Fruit fly (Drosophila melanogaster) whole organism, adult: ENCODE results near the gene Spn28F.

Experiments
- CG11617 ChIP-seq: fragments of 200-800 bp; sonication (Bioruptor generic); optimal IDR thresholded peaks from 2 replicates; lab custom pipeline; 2017; ENCODE audit warnings: mild to moderate bottlenecking, missing biosample characterization, missing genetic modification reagents, missing genetic modification characterization
- CG12768 ChIP-seq: fragments of 200-800 bp; sonication (Bioruptor generic); optimal IDR thresholded peaks from 2 replicates; lab custom pipeline; 2017; ENCODE audit warnings: missing biosample characterization, missing genetic modification characterization, mild to moderate bottlenecking, moderate library complexity, missing genetic modification reagents
- CG14711 ChIP-seq: fragments of 200-800 bp; sonication (Bioruptor generic); optimal IDR thresholded peaks from 2 replicates; lab custom pipeline; 2018; ENCODE audit warnings: missing biosample characterization, mild to moderate bottlenecking, missing genetic modification characterization, moderate library complexity
- CG1620 ChIP-seq: fragments of 200-800 bp; sonication (Bioruptor generic); optimal IDR thresholded peaks from 2 replicates; lab custom pipeline; 2016; ENCODE audit warnings: missing biosample characterization, missing genetic modification characterization
- CG33017 ChIP-seq: fragments of 200-800 bp; sonication (Bioruptor generic); optimal IDR thresholded peaks from 2 replicates; lab custom pipeline; 2018; ENCODE audit warnings: missing biosample characterization, mild to moderate bottlenecking, missing genetic modification characterization, moderate library complexity
- CG5204 ChIP-seq: fragments of 200-800 bp; sonication (Bioruptor generic); optimal IDR thresholded peaks from 2 replicates; lab custom pipeline; 2016; ENCODE audit warnings: missing biosample characterization, missing genetic modification characterization
- CG7045 ChIP-seq: fragments of 200-800 bp; sonication (Bioruptor generic); optimal IDR thresholded peaks from 2 replicates; lab custom pipeline; 2017; ENCODE audit warnings: missing biosample characterization, mild to moderate bottlenecking, missing genetic modification characterization
- CG7101 ChIP-seq: fragments of 200-800 bp; sonication (Bioruptor generic); optimal IDR thresholded peaks from 2 replicates; lab custom pipeline; 2018; ENCODE audit warnings: missing biosample characterization, mild to moderate bottlenecking, missing genetic modification characterization, moderate library complexity
- Clk ChIP-seq: fragments of 200-800 bp; sonication (Bioruptor generic); optimal IDR thresholded peaks from 2 replicates; lab custom pipeline; 2017; ENCODE audit warnings: missing biosample characterization, missing genetic modification characterization
- Crg-1 ChIP-seq: fragments of 200-800 bp; sonication (Bioruptor generic); optimal IDR thresholded peaks from 2 replicates; lab custom pipeline; 2016; ENCODE audit warnings: missing biosample characterization, missing genetic modification characterization
- Hr96 ChIP-seq: fragments of 200-800 bp; sonication (Bioruptor generic); optimal IDR thresholded peaks from 2 replicates; lab custom pipeline; 2016; ENCODE audit warnings: missing biosample characterization, missing genetic modification characterization
- Mnt ChIP-seq: fragments of 200-800 bp; sonication (Bioruptor generic); optimal IDR thresholded peaks from 2 replicates; lab custom pipeline; 2016; ENCODE audit warnings: missing biosample characterization, mild to moderate bottlenecking, missing genetic modification characterization
- bab1 ChIP-seq: fragments of 200-800 bp; sonication (Bioruptor generic); optimal IDR thresholded peaks from 3 replicates; lab custom pipeline; 2019; ENCODE audit warnings: missing biosample characterization, mild to moderate bottlenecking, missing genetic modification characterization, moderate library complexity
- cic ChIP-seq: fragments of 200-800 bp; sonication (Bioruptor generic); optimal IDR thresholded peaks from 2 replicates; lab custom pipeline; 2017; ENCODE audit warnings: missing biosample characterization, mild to moderate bottlenecking, missing genetic modification characterization, moderate library complexity
- cnc ChIP-seq, 2 experiments: fragments of >200 bp; optimal IDR thresholded peaks; 2 replicates each; lab custom pipeline; 2017
- kay ChIP-seq: fragments of 200-800 bp; sonication (Bioruptor generic); peaks from one replicate; lab custom pipeline; 2016; ENCODE audit warnings: missing biosample characterization, missing genetic modification characterization, borderline replicate concordance
- ovo ChIP-seq: fragments of 200-800 bp; sonication (Bioruptor generic); optimal IDR thresholded peaks from 2 replicates; lab custom pipeline; 2016; ENCODE audit warnings: missing biosample characterization, missing genetic modification characterization
- pad ChIP-seq: fragments of 200-800 bp; sonication (Bioruptor generic); optimal IDR thresholded peaks from 3 replicates; lab custom pipeline; 2017; ENCODE audit warnings: missing biosample characterization, missing genetic modification characterization, mild to moderate bottlenecking, moderate library complexity, missing genetic modification reagents
- tj ChIP-seq: fragments of 200-800 bp; sonication (Bioruptor generic); optimal IDR thresholded peaks from 3 replicates; lab custom pipeline; 2017; ENCODE audit warnings: missing biosample characterization, mild to moderate bottlenecking, missing genetic modification characterization, moderate library complexity
- toe ChIP-seq: fragments of 200-800 bp; sonication (Bioruptor generic); optimal IDR thresholded peaks from 2 replicates; lab custom pipeline; 2016; ENCODE audit warnings: missing biosample characterization, missing genetic modification characterization

Gene Spn28F

DNA sequence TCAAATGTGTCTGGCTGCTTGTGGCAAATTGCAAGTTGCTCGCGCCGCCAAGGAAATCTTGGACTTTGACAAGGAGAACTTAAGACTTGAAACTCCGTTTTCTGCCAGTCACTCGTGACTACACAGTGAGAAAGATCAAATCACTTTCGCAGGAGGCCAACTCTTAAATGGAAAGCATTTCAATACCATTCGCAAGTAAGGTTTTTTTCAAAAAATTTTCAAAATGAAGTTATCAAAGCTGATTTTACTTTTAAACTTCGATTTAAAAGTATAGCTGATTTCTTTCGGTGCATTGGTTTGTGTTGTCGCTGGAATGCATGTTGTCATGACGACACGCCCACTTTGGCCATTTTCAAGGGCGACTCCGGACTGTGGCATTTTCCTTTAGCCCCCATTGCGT is 9.2 kb downstream of the Spn28F start:
- no peak for TF ChIP-seq CG11617 (GFP tag; lab: Kevin White, UChicago)
- TF ChIP-seq CG1620 (GFP tag; lab: Kevin White, UChicago) = no peak
- no peak for TF ChIP-seq CG12768 (GFP tag; lab: Kevin White, UChicago)
- no peak for TF ChIP-seq cic
- TF ChIP-seq kay (GFP tag; lab: Kevin White, UChicago) = no peak
- no peak for TF ChIP-seq ovo
- no peak for TF ChIP-seq toe
- no peak for TF ChIP-seq CG5204 (GFP tag; lab: Kevin White, UChicago)
- TF ChIP-seq Hr96 (GFP tag; lab: Kevin White, UChicago) = no peak
- TF ChIP-seq pad = no peak
- no peak for TF ChIP-seq CG14711

DNA sequence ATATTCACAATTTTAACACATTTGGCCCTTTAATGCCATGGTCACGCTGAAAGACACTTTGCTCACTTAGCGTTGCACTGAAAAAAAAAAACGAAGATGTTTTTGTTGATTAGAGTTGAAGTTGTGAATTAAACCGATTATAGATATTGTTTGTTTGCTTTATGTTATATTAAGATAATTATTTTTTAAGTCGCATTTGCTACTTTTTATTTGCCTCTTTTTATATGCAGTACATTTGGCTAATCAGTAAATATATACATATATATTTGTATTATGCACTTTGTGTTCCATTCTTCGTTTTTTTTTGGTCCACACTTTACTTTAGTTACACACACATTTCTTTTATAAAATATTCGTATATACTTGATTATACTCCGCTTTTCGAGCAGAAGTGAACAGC is 11.3 kb downstream of the Spn28F start:
- peak; percentile 78 for TF ChIP-seq kay (GFP tag; lab: Kevin White, UChicago)
- TF ChIP-seq CG5204 (GFP tag; lab: Kevin White, UChicago) = no peak

DNA sequence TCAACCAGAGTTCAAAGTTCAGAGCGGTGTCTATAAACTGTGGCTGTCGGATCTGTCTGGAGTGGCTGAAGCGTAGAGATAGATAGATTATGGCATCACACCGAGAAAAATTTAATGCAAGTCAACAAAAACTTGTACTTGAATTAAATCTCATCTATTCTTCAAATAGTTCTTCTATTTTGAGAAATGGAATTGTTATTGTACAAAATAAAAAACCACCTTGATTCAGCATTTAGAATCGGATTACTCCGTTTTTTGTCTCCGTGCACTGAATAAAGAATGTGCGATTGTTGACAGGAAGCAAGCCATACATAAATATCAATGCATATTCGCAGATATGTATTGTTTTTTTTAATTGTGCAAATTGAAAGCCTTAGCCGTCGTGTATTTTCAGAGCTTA is 12.0 kb downstream of the Spn28F start:
- TF ChIP-seq kay (GFP tag; lab: Kevin White, UChicago) = no peak
- no peak for TF ChIP-seq CG14711
- no peak for TF ChIP-seq Mnt (GFP tag; lab: Kevin White, UChicago)
- no peak for TF ChIP-seq CG33017 (tag; lab: Kevin White, UChicago)
- no peak for TF ChIP-seq ovo

DNA sequence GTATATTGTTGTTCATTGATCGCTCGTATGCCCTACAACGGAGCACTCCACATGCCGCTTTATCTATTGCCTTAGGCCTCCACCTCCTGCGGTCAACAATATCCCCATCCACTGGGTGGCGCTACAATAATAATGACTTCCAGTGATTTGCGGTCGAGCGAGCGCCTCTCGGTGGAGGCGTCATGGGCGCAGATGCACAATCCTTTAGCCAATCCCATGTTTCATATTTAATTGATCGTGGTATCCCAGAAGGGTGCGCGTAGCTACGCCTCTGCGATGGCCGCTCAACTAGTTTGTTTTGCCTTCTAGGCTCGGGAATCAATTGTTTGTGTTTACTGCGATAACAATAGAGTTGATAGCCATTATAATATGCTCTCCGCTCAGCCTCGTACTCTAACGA is 12.5 kb downstream of the Spn28F start:
- TF ChIP-seq Clk = no peak
- no peak for TF ChIP-seq CG33017 (tag; lab: Kevin White, UChicago)
- no peak for TF ChIP-seq Crg-1 (GFP tag; lab: Kevin White, UChicago)
- TF ChIP-seq CG1620 (GFP tag; lab: Kevin White, UChicago) = no peak
- peak; percentile 5 for TF ChIP-seq CG7045
- TF ChIP-seq CG12768 (GFP tag; lab: Kevin White, UChicago) = no peak
- TF ChIP-seq cic = peak; percentile 75

DNA sequence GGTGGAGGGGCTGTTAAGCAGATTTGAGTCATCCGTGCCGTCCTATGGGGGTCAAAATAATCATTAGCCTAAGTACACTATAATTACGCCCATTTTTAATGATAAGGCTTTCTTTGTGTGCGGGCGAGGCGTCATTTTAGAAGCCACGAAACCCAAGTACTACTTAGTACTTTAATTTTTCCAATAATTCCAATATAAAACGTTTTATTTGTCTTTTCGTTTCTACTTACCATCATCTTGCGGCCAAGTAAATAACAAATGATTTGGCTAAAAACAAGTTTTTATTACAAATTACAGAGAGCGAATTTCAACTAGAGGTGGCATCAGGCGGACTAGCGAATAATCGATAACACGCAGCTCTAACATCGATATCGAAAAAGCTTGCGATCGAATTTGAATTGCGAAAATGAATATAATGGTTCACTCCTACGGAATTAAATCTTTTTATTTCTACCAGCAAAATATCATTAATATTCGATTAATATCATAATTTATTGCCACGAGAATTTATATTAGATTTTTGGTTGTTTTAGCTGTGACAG is 21.1 kb downstream of the Spn28F start, which contains the start of gene Snx6:
TSS of gene Snx6 (minus strand) at position 349 of the 542 bp plus-strand sequence.
- TF ChIP-seq cic (no peak), CG14711 (no peak), CG5204 (GFP tag; lab: Kevin White, UChicago) (no peak), bab1 (GFP tag; lab: Kevin White, UChicago) (peak; percentile 48), cnc (optimal IDR thresholded peaks at IDR 0.05; lab: Kevin White, UChicago) (no peak), kay (GFP tag; lab: Kevin White, UChicago) (peak; percentile 88)

DNA sequence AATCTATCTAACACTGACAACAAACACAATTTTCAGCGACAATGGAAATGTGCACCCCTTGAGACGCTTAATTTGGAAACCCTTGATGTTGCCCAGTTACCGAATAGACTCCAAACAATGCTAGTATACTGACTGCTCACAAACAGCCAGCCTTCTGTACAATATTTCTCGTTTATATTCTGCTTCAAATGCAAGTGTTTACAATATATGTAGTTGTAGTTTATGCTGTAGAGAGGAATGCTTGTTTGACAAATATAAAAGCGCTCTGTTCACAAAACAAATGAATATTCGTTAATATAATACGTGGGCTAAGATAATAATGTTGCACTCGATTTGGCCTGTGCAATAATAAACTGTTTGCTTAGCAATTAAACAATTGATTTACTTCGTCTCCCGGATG is 23.7 kb downstream of the Spn28F start, which contains the start of gene CG8292:
TSS of gene CG8292 (minus strand) at position 101 of the 400 bp plus-strand sequence.
- TF ChIP-seq tj (GFP tag; lab: Kevin White, UChicago) (no peak), Crg-1 (GFP tag; lab: Kevin White, UChicago) (no peak), bab1 (GFP tag; lab: Kevin White, UChicago) (no peak), CG1620 (GFP tag; lab: Kevin White, UChicago) (no peak), ovo (no peak), CG7101 (tag; lab: Kevin White, UChicago) (no peak), Clk (no peak), CG5204 (GFP tag; lab: Kevin White, UChicago) (no peak), CG12768 (GFP tag; lab: Kevin White, UChicago) (no peak), CG11617 (GFP tag; lab: Kevin White, UChicago) (no peak), Mnt (GFP tag; lab: Kevin White, UChicago) (no peak), pad (no peak), cnc (optimal IDR thresholded peaks at IDR 0.05; lab: Kevin White, UChicago) (no peak), toe (no peak), CG7045 (no peak)

DNA sequence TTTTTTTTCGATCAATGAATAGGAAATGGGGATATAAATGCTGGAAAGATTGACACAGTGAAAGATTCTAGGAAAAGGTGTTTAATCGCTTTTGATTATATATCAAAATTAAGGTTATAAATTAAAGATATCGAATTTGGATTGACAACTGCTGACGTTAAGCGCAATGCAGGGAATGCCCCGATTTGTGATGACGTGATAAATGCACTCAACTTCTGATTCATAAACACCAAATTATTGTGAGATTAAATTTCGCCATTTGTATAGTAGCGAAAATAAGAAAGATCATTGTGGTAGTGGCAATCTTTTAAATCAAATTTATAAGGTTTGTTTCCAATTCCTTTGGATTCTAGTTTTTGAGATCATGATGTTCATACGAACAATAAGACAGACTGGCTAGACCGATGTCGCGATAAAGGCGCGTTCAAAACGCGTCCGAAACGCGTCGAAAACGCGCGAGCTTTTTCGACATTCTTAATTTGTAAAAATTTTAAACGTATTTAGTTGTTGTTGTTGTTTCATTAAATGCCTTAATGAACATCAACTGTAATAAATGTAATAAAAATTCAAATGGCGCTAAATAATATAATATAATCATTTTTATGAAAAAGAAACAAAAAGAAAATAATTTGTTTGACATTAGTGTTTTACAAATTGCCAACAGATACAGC is 26.2 kb downstream of the Spn28F start, which contains the start of gene CG8349:
TSS of gene CG8349 (plus strand) at position 657 of the 671 bp plus-strand sequence.
- TF ChIP-seq kay (GFP tag; lab: Kevin White, UChicago) (peak; percentile 81), Clk (no peak)

DNA sequence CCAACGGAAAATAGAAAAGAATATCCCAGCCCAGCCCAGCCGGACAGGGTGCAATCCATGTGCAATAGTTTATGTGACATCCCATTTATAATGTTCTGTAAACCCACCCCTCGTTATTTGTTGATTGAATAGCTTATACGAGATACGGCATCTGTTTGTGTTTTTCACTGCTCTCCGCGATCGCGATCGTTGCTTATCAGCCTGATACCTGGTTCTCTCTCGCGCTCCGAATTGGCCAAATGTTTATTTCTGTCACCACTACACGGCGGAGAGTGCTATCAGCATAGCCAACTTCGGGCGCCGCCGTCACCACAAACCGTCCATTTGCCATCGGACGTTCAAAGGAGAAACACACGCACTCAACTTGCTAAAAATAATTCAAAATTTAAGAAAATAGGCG is 27.6 kb downstream of the Spn28F start, which contains the start of gene CG8353:
TSS of gene CG8353 (plus strand) at position 59 of the 400 bp plus-strand sequence.
- TF ChIP-seq cnc (optimal IDR thresholded peaks at IDR 0.05; lab: Kevin White, UChicago) = no peak
- TF ChIP-seq cic = peak; percentile 90
- no peak for TF ChIP-seq ovo
- no peak for TF ChIP-seq bab1 (GFP tag; lab: Kevin White, UChicago)
- TF ChIP-seq Hr96 (GFP tag; lab: Kevin White, UChicago) = no peak
- TF ChIP-seq CG7045 = peak; percentile 8
- TF ChIP-seq CG33017 (tag; lab: Kevin White, UChicago) = peak; percentile 32
- TF ChIP-seq Mnt (GFP tag; lab: Kevin White, UChicago) = peak; percentile 58
- no peak for TF ChIP-seq CG5204 (GFP tag; lab: Kevin White, UChicago)
- TF ChIP-seq kay (GFP tag; lab: Kevin White, UChicago) = no peak
- TF ChIP-seq CG12768 (GFP tag; lab: Kevin White, UChicago) = peak; percentile 63
- no peak for TF ChIP-seq Clk
- TF ChIP-seq toe = no peak
- peak; percentile 50 for TF ChIP-seq CG11617 (GFP tag; lab: Kevin White, UChicago)
